Fruit fly (Drosophila melanogaster) whole organism, embryonic: ENCODE measurements around the gene CG8117.
A peak's percentile ranks its signal among the peaks of the same experiment; 100 is the strongest.

Experiments used
- Awh ChIP-seq: fragments of 200-800 bp; sonication (Bioruptor generic); IDR thresholded peaks from 2 replicates; pipeline ENCODE4, ENCODE4 v1.3.6; 2022; ENCODE audit warnings: missing biosample characterization, missing genetic modification characterization
- CG10209 ChIP-seq: fragments of 200-800 bp; sonication (Bioruptor generic); optimal IDR thresholded peaks from 3 replicates; lab custom pipeline; 2017; ENCODE audit warnings: missing biosample characterization, mild to moderate bottlenecking, missing genetic modification characterization, missing genetic modification reagents
- CG11398 ChIP-seq: fragments of 200-800 bp; sonication (Bioruptor generic); optimal IDR thresholded peaks from 2 replicates; lab custom pipeline; 2016; ENCODE audit warnings: missing biosample characterization, missing genetic modification characterization
- CG11456 ChIP-seq: fragments of 200-800 bp; sonication (Bioruptor generic); IDR thresholded peaks from 3 replicates; pipeline ENCODE4 v1.3.6; 2022; ENCODE audit warnings: missing biosample characterization, missing genetic modification characterization
- CG12219 ChIP-seq: fragments of 200-800 bp; sonication (Bioruptor generic); optimal IDR thresholded peaks from 3 replicates; lab custom pipeline; 2018; ENCODE audit warnings: missing biosample characterization, mild to moderate bottlenecking, missing genetic modification characterization
- CG13424 ChIP-seq: fragments of 200-800 bp; sonication (Bioruptor generic); optimal IDR thresholded peaks from 2 replicates; lab custom pipeline; 2019; ENCODE audit warnings: missing biosample characterization, mild to moderate bottlenecking, missing genetic modification characterization, moderate library complexity
- CG14014 ChIP-seq: fragments of 200-800 bp; sonication (Bioruptor generic); IDR thresholded peaks from 2 replicates; pipeline ENCODE4 v1.3.6; 2022; ENCODE audit warnings: missing biosample characterization, missing genetic modification characterization
- CG14441 ChIP-seq: fragments of 200-800 bp; sonication (Bioruptor generic); IDR thresholded peaks from 2 replicates; pipeline ENCODE4 v1.3.6; 2022; ENCODE audit warnings: missing biosample characterization, missing genetic modification characterization
- CG14667 ChIP-seq: fragments of 200-800 bp; sonication (Bioruptor generic); IDR thresholded peaks from 2 replicates; pipeline ENCODE4 v1.3.6; 2022; ENCODE audit warnings: missing biosample characterization, missing genetic modification characterization
- CG15073 ChIP-seq: fragments of 200-800 bp; sonication (Bioruptor generic); optimal IDR thresholded peaks from 2 replicates; lab custom pipeline; 2016; ENCODE audit warnings: missing biosample characterization, missing genetic modification characterization
- CG15479 ChIP-seq: fragments of 200-800 bp; sonication (Bioruptor generic); optimal IDR thresholded peaks from 3 replicates; lab custom pipeline; 2019; ENCODE audit warnings: missing biosample characterization, mild to moderate bottlenecking, missing genetic modification characterization, moderate library complexity
- CG15514 ChIP-seq: fragments of 200-800 bp; sonication (Bioruptor generic); optimal IDR thresholded peaks from 3 replicates; lab custom pipeline; 2017; ENCODE audit warnings: missing biosample characterization, missing genetic modification characterization, mild to moderate bottlenecking, moderate library complexity, missing genetic modification reagents
- CG15601 ChIP-seq: fragments of 200-800 bp; sonication (Bioruptor generic); optimal IDR thresholded peaks from 3 replicates; lab custom pipeline; 2019; ENCODE audit warnings: missing biosample characterization, mild to moderate bottlenecking, missing genetic modification characterization, moderate library complexity
- CG17328 ChIP-seq: fragments of 200-800 bp; sonication (Bioruptor generic); IDR thresholded peaks from 2 replicates; pipeline ENCODE4 v1.3.6; 2022; ENCODE audit warnings: missing biosample characterization, missing genetic modification characterization
- CG18764 ChIP-seq: fragments of 200-800 bp; sonication (Bioruptor generic); optimal IDR thresholded peaks from 3 replicates; lab custom pipeline; 2016; ENCODE audit warnings: missing biosample characterization, missing genetic modification characterization
- CG31441 ChIP-seq: fragments of 200-800 bp; sonication (Bioruptor generic); IDR thresholded peaks from 2 replicates; pipeline ENCODE4 v1.3.6; 2022; ENCODE audit warnings: missing biosample characterization, missing genetic modification characterization
- CG6683 ChIP-seq: fragments of 200-800 bp; sonication (Bioruptor generic); optimal IDR thresholded peaks from 2 replicates; lab custom pipeline; 2017; ENCODE audit warnings: missing biosample characterization, mild to moderate bottlenecking, missing genetic modification characterization, missing genetic modification reagents
- CG7963 ChIP-seq: fragments of 200-800 bp; sonication (Bioruptor generic); IDR thresholded peaks from 3 replicates; pipeline ENCODE4 v1.3.6; 2022; ENCODE audit warnings: missing biosample characterization, missing genetic modification characterization; ENCODE audit not compliant: partially characterized antibody
- CG8388 ChIP-seq: fragments of 200-800 bp; sonication (Bioruptor generic); optimal IDR thresholded peaks from 2 replicates; lab custom pipeline; 2019; ENCODE audit warnings: missing biosample characterization, mild to moderate bottlenecking, missing genetic modification characterization, moderate library complexity
- CG9727 ChIP-seq: fragments of 200-800 bp; sonication (Bioruptor generic); optimal IDR thresholded peaks from 3 replicates; lab custom pipeline; 2017; ENCODE audit warnings: missing biosample characterization, mild to moderate bottlenecking, missing genetic modification characterization
- Drgx ChIP-seq: fragments of 200-800 bp; sonication (Bioruptor generic); IDR thresholded peaks from 2 replicates; pipeline ENCODE4 v1.3.6; 2022; ENCODE audit warnings: missing biosample characterization, missing genetic modification characterization
- Med ChIP-seq: fragments of 200-800 bp; sonication (Bioruptor generic); peaks from one replicate; lab custom pipeline; 2016; ENCODE audit warnings: missing biosample characterization, missing genetic modification characterization, mild to moderate bottlenecking, inconsistent platforms, moderate library complexity
- Mrtf ChIP-seq: fragments of 200-800 bp; sonication (Bioruptor generic); IDR thresholded peaks from 3 replicates; pipeline ENCODE4 v1.3.6; 2022; ENCODE audit warnings: missing biosample characterization, missing genetic modification characterization
- NC2α ChIP-seq: fragments of 200-800 bp; sonication (Bioruptor generic); optimal IDR thresholded peaks from 2 replicates; lab custom pipeline; 2016; ENCODE audit warnings: missing biosample characterization, missing genetic modification characterization
- Nf-YC ChIP-seq: fragments of 200-800 bp; optimal IDR thresholded peaks from 3 replicates; lab custom pipeline; 2019; ENCODE audit warnings: missing biosample characterization, mild to moderate bottlenecking, missing genetic modification characterization, moderate library complexity
- Rfx ChIP-seq: fragments of 200-800 bp; sonication (Bioruptor generic); IDR thresholded peaks from 2 replicates; pipeline ENCODE4 v1.3.6; 2022; ENCODE audit warnings: missing biosample characterization, missing genetic modification characterization
- Taf1 ChIP-seq: fragments of 200-800 bp; sonication (Bioruptor generic); IDR thresholded peaks from 2 replicates; pipeline ENCODE4 v1.3.6; 2022; ENCODE audit warnings: missing biosample characterization, missing genetic modification characterization
- ac ChIP-seq: fragments of 200-800 bp; sonication (Bioruptor generic); optimal IDR thresholded peaks from 3 replicates; lab custom pipeline; 2017; ENCODE audit warnings: missing biosample characterization, mild to moderate bottlenecking, missing genetic modification characterization
- ci ChIP-seq: fragments of 200-800 bp; sonication (Bioruptor generic); IDR thresholded peaks from 3 replicates; pipeline ENCODE4 v1.3.6; 2022; ENCODE audit warnings: missing biosample characterization, missing genetic modification characterization
- dati ChIP-seq: fragments of 200-800 bp; sonication (Bioruptor generic); IDR thresholded peaks from 2 replicates; pipeline ENCODE4 v1.3.6; 2022; ENCODE audit warnings: missing biosample characterization, missing genetic modification characterization
- dimm ChIP-seq: fragments of 200-800 bp; sonication (Bioruptor generic); IDR thresholded peaks from 2 replicates; pipeline ENCODE4 v1.3.6; 2022; ENCODE audit warnings: missing biosample characterization, missing genetic modification characterization
- disco-r ChIP-seq: fragments of 200-800 bp; sonication (Bioruptor generic); optimal IDR thresholded peaks from 2 replicates; lab custom pipeline; 2016; ENCODE audit warnings: missing biosample characterization, missing genetic modification characterization
- dysf ChIP-seq: fragments of 200-800 bp; sonication (Bioruptor generic); IDR thresholded peaks from 3 replicates; pipeline ENCODE4 v1.3.6; 2022; ENCODE audit warnings: missing biosample characterization, missing genetic modification characterization
- exex ChIP-seq: fragments of 200-800 bp; sonication (Bioruptor generic); optimal IDR thresholded peaks from 4 replicates; lab custom pipeline; 2018; ENCODE audit warnings: missing biosample characterization, mild to moderate bottlenecking, missing genetic modification characterization, moderate library complexity
- fd102C ChIP-seq: fragments of 200-800 bp; sonication (Bioruptor generic); optimal IDR thresholded peaks from 2 replicates; lab custom pipeline; 2018; ENCODE audit warnings: missing biosample characterization, mild to moderate bottlenecking, missing genetic modification characterization, moderate library complexity
- fu2 ChIP-seq: fragments of 200-800 bp; sonication (Bioruptor generic); optimal IDR thresholded peaks from 2 replicates; lab custom pipeline; 2016; ENCODE audit warnings: missing biosample characterization, missing genetic modification characterization
- h ChIP-seq: fragments of >200 bp; optimal IDR thresholded peaks from 2 replicates; lab custom pipeline; 2017
- hbn ChIP-seq: fragments of 200-800 bp; sonication (Bioruptor generic); IDR thresholded peaks from 2 replicates; pipeline ENCODE4 v1.3.6; 2022; ENCODE audit warnings: missing biosample characterization, missing genetic modification characterization; ENCODE audit not compliant: partially characterized antibody
- jing ChIP-seq: fragments of 200-800 bp; sonication (Bioruptor generic); optimal IDR thresholded peaks from 2 replicates; lab custom pipeline; 2018; ENCODE audit warnings: missing biosample characterization, mild to moderate bottlenecking, missing genetic modification characterization
- kah ChIP-seq: fragments of 200-800 bp; sonication (Bioruptor generic); optimal IDR thresholded peaks from 2 replicates; lab custom pipeline; 2018; ENCODE audit warnings: missing biosample characterization, mild to moderate bottlenecking, missing genetic modification characterization
- lab ChIP-seq: fragments of 200-800 bp; sonication (Bioruptor generic); optimal IDR thresholded peaks from 3 replicates; lab custom pipeline; 2017; ENCODE audit warnings: missing biosample characterization, missing genetic modification characterization, mild to moderate bottlenecking, moderate library complexity, missing genetic modification reagents
- lola ChIP-seq, 3 experiments: fragments of >200 bp in 2 of 3; fragments of 200-800 bp in 1 of 3; sonication (Bioruptor generic) in 1 of 3; optimal IDR thresholded peaks; 2 replicates each; lab custom pipeline; 2017 to 2019; ENCODE audit warnings: missing biosample characterization in 3 of 3, missing genetic modification characterization in 3 of 3, mild to moderate bottlenecking in 1 of 3, moderate library complexity in 1 of 3
- luna ChIP-seq: fragments of 200-800 bp; sonication (Bioruptor generic); optimal IDR thresholded peaks from 2 replicates; lab custom pipeline; 2016; ENCODE audit warnings: missing biosample characterization, missing genetic modification characterization
- mam ChIP-seq: fragments of 200-800 bp; sonication (Bioruptor generic); optimal IDR thresholded peaks from 3 replicates; lab custom pipeline; 2016; ENCODE audit warnings: missing biosample characterization, missing genetic modification characterization
- mirr ChIP-seq: fragments of 200-800 bp; sonication (Bioruptor generic); optimal IDR thresholded peaks from 3 replicates; lab custom pipeline; 2018; ENCODE audit warnings: missing biosample characterization, mild to moderate bottlenecking, missing genetic modification characterization
- pum ChIP-seq: fragments of 200-800 bp; sonication (Bioruptor generic); optimal IDR thresholded peaks from 2 replicates; lab custom pipeline; 2016; ENCODE audit warnings: missing biosample characterization, missing genetic modification characterization
- rib ChIP-seq: fragments of 200-800 bp; sonication (Bioruptor generic); IDR thresholded peaks from 2 replicates; pipeline ENCODE4 v1.3.6; 2022; ENCODE audit warnings: missing biosample characterization, missing genetic modification characterization
- slp2 ChIP-seq: fragments of 200-800 bp; sonication (Bioruptor generic); optimal IDR thresholded peaks from 2 replicates; lab custom pipeline; 2016; ENCODE audit warnings: missing biosample characterization, missing genetic modification characterization
- sob ChIP-seq: fragments of 200-800 bp; sonication (Bioruptor generic); IDR thresholded peaks from 2 replicates; pipeline ENCODE4 v1.3.6; 2022; ENCODE audit warnings: missing biosample characterization, missing genetic modification characterization
- sr ChIP-seq: fragments of 200-800 bp; sonication (Bioruptor generic); IDR thresholded peaks from 3 replicates; pipeline ENCODE4 v1.3.6; 2022; ENCODE audit warnings: missing biosample characterization, missing genetic modification characterization
- ttk ChIP-seq: fragments of 200-800 bp; sonication (Bioruptor generic); IDR thresholded peaks from 2 replicates; pipeline ENCODE4 v2.1.2; 2022; ENCODE audit warnings: missing biosample characterization, missing genetic modification characterization
- zen ChIP-seq: fragments of 200-800 bp; sonication (Bioruptor generic); optimal IDR thresholded peaks from 3 replicates; lab custom pipeline; 2018; ENCODE audit warnings: missing biosample characterization, mild to moderate bottlenecking, missing genetic modification characterization, moderate library complexity

The CG8117 gene

DNA sequence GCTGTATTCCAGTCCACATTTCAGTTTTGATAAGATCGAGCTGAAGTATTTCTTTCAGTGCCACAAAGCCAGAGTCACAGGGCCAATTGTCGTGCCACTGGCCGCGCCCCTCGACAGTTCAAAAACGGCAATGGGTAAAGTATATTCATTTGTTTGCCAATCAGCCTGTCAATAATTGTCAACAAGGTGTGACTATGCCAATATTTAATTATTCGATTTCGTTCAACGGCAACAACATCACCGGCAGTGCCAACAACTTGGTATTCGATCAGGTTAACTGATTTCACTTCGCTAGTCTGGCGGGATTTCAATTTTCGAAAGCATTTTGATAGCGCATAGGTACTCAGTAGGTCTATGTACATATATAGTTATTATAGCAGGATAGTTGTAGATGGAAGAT is 41.6 kb upstream of the CG8117 start (continued):
- TF ChIP-seq Taf1 (GFP tag; lab: Robert Waterston, UW) (no peak), mirr (GFP tag; lab: Kevin White, UChicago) (peak; percentile 51), CG8388 (GFP tag; lab: Kevin White, UChicago) (no peak), lab (GFP tag; lab: Kevin White, UChicago) (peak; percentile 54), hbn (GFP tag; lab: Robert Waterston, UW) (no peak), NC2α (no peak), CG6683 (GFP tag; lab: Kevin White, UChicago) (no peak), mam (no peak), jing (GFP tag; lab: Kevin White, UChicago) (no peak), CG15073 (GFP tag; lab: Kevin White, UChicago) (no peak), lola (GFP tag; optimal IDR thresholded peaks at IDR 0.05; lab: Kevin White, UChicago) (no peak), Mrtf (no peak), CG17328 (GFP tag; lab: Robert Waterston, UW) (no peak), pum (GFP tag; lab: Kevin White, UChicago) (no peak), CG11398 (GFP tag; lab: Kevin White, UChicago) (no peak), fu2 (GFP tag; lab: Kevin White, UChicago) (no peak), rib (GFP tag; lab: Robert Waterston, UW) (no peak), CG14014 (peak; percentile 21; the same call in 1 of the 2 replicates), ci (0 out of 3 replicates have a peak, but pooled peaks have one; percentile 52), h (lab: Kevin White, UChicago) (no peak), Rfx (GFP tag; lab: Robert Waterston, UW) (peak; percentile 45), ac (no peak), dati (GFP tag; lab: Robert Waterston, UW) (no peak), CG15601 (tag; lab: Kevin White, UChicago) (no peak), sr (GFP tag; lab: Robert Waterston, UW) (no peak), Nf-YC (tag; lab: Kevin White, UChicago) (no peak), CG13424 (tag; lab: Kevin White, UChicago) (peak; percentile 19), fd102C (GFP tag; lab: Kevin White, UChicago) (no peak), CG12219 (no peak), CG18764 (GFP tag; lab: Kevin White, UChicago) (no peak), CG11456 (GFP tag; lab: Robert Waterston, UW) (0 out of 3 replicates have a peak, but pooled peaks have one; percentile 3), kah (GFP tag; lab: Kevin White, UChicago) (no peak), CG14667 (GFP tag; lab: Robert Waterston, UW) (no peak), dimm (GFP tag; lab: Robert Waterston, UW) (no peak), dysf (GFP tag; lab: Robert Waterston, UW) (0 out of 3 replicates have a peak, but pooled peaks have one; percentile 23), exex (tag; lab: Kevin White, UChicago) (no peak), CG14441 (GFP tag; lab: Robert Waterston, UW) (0 out of 2 replicates have a peak, but pooled peaks have one; percentile 19), luna (GFP tag; lab: Kevin White, UChicago) (no peak), CG15514 (GFP tag; lab: Kevin White, UChicago) (peak; percentile 30), CG7963 (no peak), Drgx (no peak), disco-r (GFP tag; lab: Kevin White, UChicago) (no peak), Med (peak; percentile 75), sob (0 out of 2 replicates have a peak, but pooled peaks have one; percentile 21), CG10209 (peak; percentile 28), slp2 (no peak), Awh (GFP tag; lab: Robert Waterston, UW) (no peak), ttk (GFP tag; lab: Robert Waterston, UW) (no peak), CG31441 (GFP tag; lab: Robert Waterston, UW) (no peak), zen (no peak), CG9727 (no peak), CG15479 (GFP tag; lab: Kevin White, UChicago) (no peak)
